Worm (Caenorhabditis elegans): Measurements from ENCODE around the gene pbo-1.

The pbo-1 gene

DNA sequence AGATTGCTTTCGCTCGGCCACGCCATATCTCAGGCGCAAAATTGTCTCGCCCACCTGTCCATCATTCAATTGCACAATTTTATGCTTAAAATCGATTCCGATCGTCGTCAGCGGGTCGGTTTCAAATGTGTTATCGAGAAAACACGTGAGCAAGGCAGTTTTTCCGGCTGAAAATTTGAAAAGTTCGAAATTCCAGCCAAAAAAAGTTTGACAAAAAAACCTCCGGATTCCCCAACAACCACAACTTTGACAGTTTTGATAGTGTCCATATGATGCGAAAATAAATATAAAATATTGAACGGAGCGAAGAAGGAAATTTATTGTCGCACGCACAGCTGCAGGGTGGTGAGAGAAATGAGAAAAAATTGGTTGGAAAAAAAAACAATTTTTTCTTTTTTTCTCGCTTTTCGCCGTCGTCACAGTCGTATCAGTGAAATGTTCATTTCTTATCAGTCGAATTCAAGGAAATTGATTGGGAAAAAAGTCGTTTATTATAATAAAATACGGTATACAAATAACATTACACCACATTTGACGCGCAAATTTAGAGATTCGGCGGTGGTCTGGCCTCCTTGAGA lies 47.4 kb upstream of the pbo-1 start, which contains the start of gene Y71H2AM.12 (continued):
- TF ChIP-seq dve-1 (tag; optimal IDR thresholded peaks at IDR 0.05; ENCODE audit: insufficient read depth) = peak; percentile 40
- no peak for TF ChIP-seq ama-1 (optimal IDR thresholded peaks at IDR 0.05)
- peak; percentile 12 for TF ChIP-seq nhr-48 (tag; optimal IDR thresholded peaks at IDR 0.05)
- TF ChIP-seq dmd-6 (GFP tag; IDR thresholded peaks at IDR 0.05) = peak; percentile 62
- no peak for TF ChIP-seq ctbp-1 (GFP tag; IDR thresholded peaks at IDR 0.05)
- TF ChIP-seq nhr-102 (tag; optimal IDR thresholded peaks at IDR 0.05) = no peak
- no peak for TF ChIP-seq F49E8.2 (tag; optimal IDR thresholded peaks at IDR 0.05; ENCODE audit: borderline replicate concordance)
- no peak for TF ChIP-seq zip-2 (tag; optimal IDR thresholded peaks at IDR 0.05)
- no peak for TF ChIP-seq zfp-3 (GFP tag; conservative IDR thresholded peaks at IDR 0.05)
- no peak for TF ChIP-seq aly-2 (tag; optimal IDR thresholded peaks at IDR 0.05)
- TF ChIP-seq dmd-8 (GFP tag; IDR thresholded peaks at IDR 0.05) = no peak
- no peak for TF ChIP-seq attf-4 (tag; optimal IDR thresholded peaks at IDR 0.05)
- no peak for TF ChIP-seq cey-2 (tag; optimal IDR thresholded peaks at IDR 0.05; ENCODE audit: borderline replicate concordance, insufficient read depth)
- no peak for TF ChIP-seq unc-130 (GFP tag; optimal IDR thresholded peaks at IDR 0.05)
- TF ChIP-seq daf-19 (GFP tag; conservative IDR thresholded peaks at IDR 0.05) = no peak
- TF ChIP-seq mes-2 (tag; optimal IDR thresholded peaks at IDR 0.05; ENCODE audit: poor library complexity, severe bottlenecking) = no peak
- TF ChIP-seq nhr-10 (tag; optimal IDR thresholded peaks at IDR 0.05) = no peak
- TF ChIP-seq ztf-7 (tag; optimal IDR thresholded peaks at IDR 0.05) = no peak
- TF ChIP-seq unc-39 (tag; optimal IDR thresholded peaks at IDR 0.05) = no peak

DNA sequence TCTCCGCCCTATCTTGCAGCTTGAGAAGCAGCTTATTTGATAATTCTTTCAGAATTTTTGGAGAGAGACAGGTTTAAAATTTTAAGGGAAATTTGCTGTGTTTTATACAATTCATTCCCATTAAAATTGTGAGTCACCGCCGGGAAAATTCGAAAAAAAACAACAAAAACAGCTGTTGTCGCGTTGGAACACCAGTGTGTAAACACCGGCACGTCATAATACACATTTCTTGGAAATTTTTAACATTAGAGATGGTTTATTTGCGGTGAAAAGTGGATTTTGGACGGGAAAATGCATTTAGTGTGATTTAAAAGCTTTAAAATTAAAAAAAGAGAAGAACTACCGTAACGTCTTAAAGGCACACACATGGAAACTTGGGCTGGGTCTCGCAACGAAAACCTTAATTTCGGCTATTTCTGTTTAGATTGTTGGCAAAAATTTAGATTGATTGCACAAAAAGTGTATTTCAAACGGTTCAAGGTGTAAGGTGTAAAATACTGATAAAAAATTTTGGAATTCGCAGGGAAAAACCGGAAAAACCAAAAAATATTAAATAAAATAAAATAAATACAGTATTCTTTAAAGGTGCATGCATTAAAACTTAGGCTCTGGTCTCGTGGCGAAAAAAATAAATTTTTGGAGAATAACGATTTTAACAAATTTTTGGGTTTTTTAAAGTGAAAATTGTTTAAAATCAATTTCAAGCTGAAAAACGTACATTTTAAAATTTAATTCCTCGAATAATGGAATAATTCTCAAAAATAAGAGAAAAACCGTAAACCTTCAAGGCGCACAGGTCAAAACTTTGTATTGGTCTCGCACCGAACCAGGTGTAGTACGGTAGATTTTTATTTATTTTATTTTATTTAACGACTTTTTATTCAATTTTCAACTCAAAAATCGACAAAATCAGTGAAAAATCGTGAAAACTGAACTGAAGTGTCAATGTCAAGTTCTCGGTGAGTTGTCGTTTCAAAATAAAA lies 39.2 kb upstream of the pbo-1 start, which contains the start of gene cosa-1:
Gene cosa-1 (plus strand): TSS at position 896 of the 983 bp plus-strand sequence.
- TF ChIP-seq dve-1 (tag; optimal IDR thresholded peaks at IDR 0.05; ENCODE audit: insufficient read depth) (peak; percentile 17), fos-1 (tag; optimal IDR thresholded peaks at IDR 0.05) (no peak), saeg-2 (GFP tag; IDR thresholded peaks at IDR 0.05) (no peak), unc-130 (GFP tag; optimal IDR thresholded peaks at IDR 0.05) (peak; percentile 63), F49E8.2 (tag; optimal IDR thresholded peaks at IDR 0.05; ENCODE audit: borderline replicate concordance) (peak; percentile 86), nhr-48 (tag; optimal IDR thresholded peaks at IDR 0.05) (no peak), ceh-20 (GFP tag; IDR thresholded peaks at IDR 0.05) (no peak), lin-29 (GFP tag; IDR thresholded peaks at IDR 0.05) (no peak), nhr-25 (tag; optimal IDR thresholded peaks at IDR 0.05; ENCODE audit: borderline replicate concordance, insufficient read depth) (no peak), spr-1 (tag; optimal IDR thresholded peaks at IDR 0.05) (no peak), nhr-10 (tag; optimal IDR thresholded peaks at IDR 0.05) (no peak), hmg-1.1 (GFP tag; IDR thresholded peaks at IDR 0.05) (no peak), daf-16 (GFP tag; optimal IDR thresholded peaks at IDR 0.05) (peak in 1 of 2 experiments; percentile 13), daf-16 (tag; optimal IDR thresholded peaks at IDR 0.05) (no peak), hlh-11 (tag; optimal IDR thresholded peaks at IDR 0.05) (peak; percentile 69), F26F4.8 (GFP tag; conservative IDR thresholded peaks at IDR 0.05) (no peak), lin-38 (GFP tag; IDR thresholded peaks at IDR 0.05) (0 out of 2 replicates have a peak, but pooled peaks have one; percentile 28), nhr-28 (tag; optimal IDR thresholded peaks at IDR 0.05) (no peak), mxl-3 (GFP tag; optimal IDR thresholded peaks at IDR 0.05) (no peak)

DNA sequence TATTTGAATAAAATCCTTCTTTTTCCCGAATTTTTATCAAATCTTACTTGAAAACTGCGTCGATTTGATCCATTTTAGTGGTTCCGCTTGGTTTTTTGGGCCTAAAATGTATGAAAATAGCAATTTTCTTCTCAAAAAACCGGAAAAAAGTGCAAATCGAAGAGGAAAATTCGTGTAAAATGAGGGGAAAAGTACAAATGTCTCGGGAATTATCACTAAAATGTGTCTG lies 38.6 kb upstream of the pbo-1 start, which contains the start of gene Y71H2AM.11:
Gene Y71H2AM.11 (minus strand): TSS at position 101 of the 229 bp plus-strand sequence.
- no peak for TF ChIP-seq dmd-9 (GFP tag; IDR thresholded peaks at IDR 0.05)
- no peak for TF ChIP-seq unc-39 (tag; optimal IDR thresholded peaks at IDR 0.05)
- TF ChIP-seq rbr-2 (tag; optimal IDR thresholded peaks at IDR 0.05) = no peak
- no peak for TF ChIP-seq fos-1 (tag; optimal IDR thresholded peaks at IDR 0.05)
- no peak for TF ChIP-seq lim-7 (GFP tag; IDR thresholded peaks at IDR 0.05)
